Worm (Caenorhabditis elegans) whole organism, mixed stage, embryonic: ENCODE measurements around the gene T25E4.2.

ENCODE experiments used
- M03D4.4 ChIP-seq: sonication (generic microtip); optimal IDR thresholded peaks from 2 replicates; lab custom pipeline; 2017; ENCODE audit warnings: mild to moderate bottlenecking, missing genetic modification characterization, missing compliant biosample characterization
- bed-3 ChIP-seq: fragments of 200-800 bp; sonication (Bioruptor generic); optimal IDR thresholded peaks from 3 replicates; lab custom pipeline; 2018; ENCODE audit warnings: mild to moderate bottlenecking, missing genetic modification characterization, moderate library complexity, missing compliant biosample characterization
- blmp-1 ChIP-seq: fragments of 150-350 bp; optimal IDR thresholded peaks from 2 replicates; lab custom pipeline; 2014; ENCODE audit warnings: missing biosample characterization, missing genetic modification characterization
- ceh-39 ChIP-seq: fragments of 150-350 bp; optimal IDR thresholded peaks from 2 replicates; lab custom pipeline; 2014; ENCODE audit warnings: missing biosample characterization, missing genetic modification characterization
- ceh-43 ChIP-seq: fragments of 200-800 bp; sonication (Bioruptor generic); optimal IDR thresholded peaks from 2 replicates; lab custom pipeline; 2018; ENCODE audit warnings: mild to moderate bottlenecking, missing genetic modification characterization, moderate library complexity, missing compliant biosample characterization
- ceh-83 ChIP-seq: fragments of 200-800 bp; sonication (Bioruptor generic); optimal IDR thresholded peaks from 2 replicates; lab custom pipeline; 2018; ENCODE audit warnings: mild to moderate bottlenecking, missing genetic modification characterization, missing compliant biosample characterization
- ces-1 ChIP-seq: fragments of 150-350 bp; optimal IDR thresholded peaks from 2 replicates; lab custom pipeline; 2014; ENCODE audit warnings: missing biosample characterization, missing genetic modification reagents, missing genetic modification characterization
- cnd-1 ChIP-seq: fragments of 200-800 bp; sonication (Bioruptor generic); optimal IDR thresholded peaks from 2 replicates; lab custom pipeline; 2018; ENCODE audit warnings: mild to moderate bottlenecking, missing genetic modification characterization, missing compliant biosample characterization
- drap-1 ChIP-seq: fragments of 200-800 bp; sonication (Bioruptor generic); optimal IDR thresholded peaks from 3 replicates; lab custom pipeline; 2018; ENCODE audit warnings: mild to moderate bottlenecking, missing genetic modification characterization, missing compliant biosample characterization
- elt-1 ChIP-seq: sonication (generic microtip); optimal IDR thresholded peaks from 2 replicates; lab custom pipeline; 2017; ENCODE audit warnings: missing genetic modification characterization, mild to moderate bottlenecking, missing compliant biosample characterization, antibody characterized with exemption, moderate library complexity, borderline replicate concordance; ENCODE audit not compliant: insufficient read depth
- elt-3 ChIP-seq: fragments of 150-350 bp; optimal IDR thresholded peaks from 2 replicates; lab custom pipeline; 2014; ENCODE audit warnings: missing biosample characterization, missing genetic modification characterization
- flh-1 ChIP-seq: fragments of 200-800 bp; sonication (Bioruptor generic); optimal IDR thresholded peaks from 2 replicates; lab custom pipeline; 2018; ENCODE audit warnings: mild to moderate bottlenecking, missing genetic modification characterization, moderate library complexity, missing compliant biosample characterization
- ham-2 ChIP-seq: fragments of 200-800 bp; sonication (Bioruptor generic); optimal IDR thresholded peaks from 2 replicates; lab custom pipeline; 2018; ENCODE audit warnings: mild to moderate bottlenecking, missing genetic modification characterization, missing compliant biosample characterization
- hlh-1 ChIP-seq: fragments of 150-350 bp; optimal IDR thresholded peaks from 2 replicates; lab custom pipeline; 2014; ENCODE audit warnings: missing biosample characterization, missing genetic modification reagents, missing genetic modification characterization
- lin-13 ChIP-seq: fragments of 150-350 bp; optimal IDR thresholded peaks from 2 replicates; lab custom pipeline; 2014; ENCODE audit warnings: missing biosample characterization, missing genetic modification characterization
- lin-32 ChIP-seq: fragments of 200-800 bp; sonication (Bioruptor generic); optimal IDR thresholded peaks from 2 replicates; lab custom pipeline; 2018; ENCODE audit warnings: mild to moderate bottlenecking, missing genetic modification characterization, missing compliant biosample characterization
- lsy-2 ChIP-seq: fragments of 150-350 bp; optimal IDR thresholded peaks from 2 replicates; lab custom pipeline; 2014; ENCODE audit warnings: missing biosample characterization, missing genetic modification characterization
- mab-5 ChIP-seq: fragments of 150-350 bp; optimal IDR thresholded peaks from 2 replicates; lab custom pipeline; 2014; ENCODE audit warnings: missing biosample characterization, missing genetic modification characterization
- mep-1 ChIP-seq: fragments of 150-350 bp; optimal IDR thresholded peaks from 2 replicates; lab custom pipeline; 2017; ENCODE audit warnings: missing biosample characterization, missing genetic modification reagents, missing genetic modification characterization, inconsistent platforms
- mls-2 ChIP-seq: sonication (generic microtip); optimal IDR thresholded peaks from 2 replicates; lab custom pipeline; 2016; ENCODE audit warnings: mild to moderate bottlenecking, missing genetic modification characterization, moderate library complexity, missing compliant biosample characterization
- nhr-12 ChIP-seq: fragments of 150-350 bp; optimal IDR thresholded peaks from 2 replicates; lab custom pipeline; 2014; ENCODE audit warnings: missing biosample characterization, missing genetic modification characterization
- nhr-2 ChIP-seq: fragments of 150-350 bp; optimal IDR thresholded peaks from 2 replicates; lab custom pipeline; 2014; ENCODE audit warnings: missing biosample characterization, missing genetic modification characterization
- nhr-237 ChIP-seq: fragments of 150-350 bp; optimal IDR thresholded peaks from 2 replicates; lab custom pipeline; 2014; ENCODE audit warnings: missing biosample characterization, missing genetic modification characterization
- nhr-28 ChIP-seq: fragments of 150-350 bp; optimal IDR thresholded peaks from 2 replicates; lab custom pipeline; 2014; ENCODE audit warnings: missing biosample characterization, missing genetic modification characterization
- nhr-76 ChIP-seq: sonication (generic microtip); optimal IDR thresholded peaks from 2 replicates; lab custom pipeline; 2017; ENCODE audit warnings: missing biosample characterization, missing genetic modification characterization
- pha-4 ChIP-seq: fragments of 150-350 bp; optimal IDR thresholded peaks from 2 replicates; lab custom pipeline; 2018; ENCODE audit warnings: missing biosample characterization, missing genetic modification reagents, missing genetic modification characterization
- sem-2 ChIP-seq: fragments of 200-800 bp; sonication (Bioruptor generic); optimal IDR thresholded peaks from 2 replicates; lab custom pipeline; 2018; ENCODE audit warnings: mild to moderate bottlenecking, missing genetic modification characterization, missing compliant biosample characterization
- snpc-4 ChIP-seq: fragments of 150-350 bp; optimal IDR thresholded peaks from 2 replicates; lab custom pipeline; 2014; ENCODE audit warnings: missing biosample characterization, missing genetic modification characterization
- sptf-1 ChIP-seq: sonication (generic microtip); optimal IDR thresholded peaks from 2 replicates; lab custom pipeline; 2017; ENCODE audit warnings: mild to moderate bottlenecking, missing genetic modification characterization, moderate library complexity, missing compliant biosample characterization
- tbx-8 ChIP-seq: fragments of 200-800 bp; sonication (Bioruptor generic); optimal IDR thresholded peaks from 2 replicates; lab custom pipeline; 2018; ENCODE audit warnings: mild to moderate bottlenecking, missing genetic modification characterization, moderate library complexity, missing compliant biosample characterization
- unc-120 ChIP-seq: sonication (generic microtip); optimal IDR thresholded peaks from 2 replicates; lab custom pipeline; 2017; ENCODE audit warnings: missing genetic modification characterization, missing compliant biosample characterization; ENCODE audit not compliant: poor library complexity, severe bottlenecking
- unc-39 ChIP-seq: fragments of 150-350 bp; optimal IDR thresholded peaks from 2 replicates; lab custom pipeline; 2014; ENCODE audit warnings: missing biosample characterization, missing genetic modification characterization
- unc-62 ChIP-seq: fragments of 150-350 bp; optimal IDR thresholded peaks from 2 replicates; lab custom pipeline; 2014; ENCODE audit warnings: missing biosample characterization, missing genetic modification reagents, missing genetic modification characterization
- zip-8 ChIP-seq: fragments of 150-350 bp; optimal IDR thresholded peaks from 2 replicates; lab custom pipeline; 2014; ENCODE audit warnings: missing biosample characterization, missing genetic modification characterization
- ztf-11 ChIP-seq: fragments of 150-350 bp; optimal IDR thresholded peaks from 2 replicates; lab custom pipeline; 2014; ENCODE audit warnings: missing biosample characterization, missing genetic modification characterization

Gene T25E4.2

DNA sequence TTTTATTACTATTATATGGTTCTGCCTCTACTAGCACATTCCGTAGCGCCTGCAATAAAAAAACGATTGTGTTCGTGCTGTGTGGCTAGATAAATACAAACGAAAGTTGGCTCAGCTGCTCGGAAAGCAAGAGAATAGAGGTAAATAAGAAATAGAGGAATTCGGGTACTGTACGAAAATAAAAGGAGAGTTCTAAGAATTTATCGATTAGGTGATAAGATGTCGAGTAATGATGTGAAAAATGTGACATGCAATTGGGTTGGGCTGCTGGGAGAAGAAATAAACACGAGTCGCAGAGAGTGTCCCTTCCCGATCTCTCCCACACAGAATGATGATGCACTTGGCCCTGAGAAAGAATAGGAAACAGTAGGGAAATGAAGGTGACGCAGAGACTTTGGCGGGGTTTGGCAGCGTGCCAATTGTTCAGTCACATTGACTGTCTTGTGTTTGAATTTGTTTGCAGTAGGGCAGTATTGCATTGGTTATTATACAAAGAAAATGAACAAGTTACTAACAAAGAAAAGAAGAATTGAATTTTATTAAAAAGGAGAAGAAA is 11.2 kb upstream of the T25E4.2 start, which contains the start of gene cdc-14:
Gene cdc-14 (minus strand): TSS at position 51 of the 556 bp plus-strand sequence.
- TF ChIP-seq nhr-28 (tag; lab: Kevin White, UChicago) (no peak), hlh-1 (tag; lab: Kevin White, UChicago) (peak; percentile 86), snpc-4 (tag; lab: Kevin White, UChicago) (no peak), zip-8 (tag; lab: Kevin White, UChicago) (no peak), lin-32 (GFP tag; lab: Kevin White, UChicago) (no peak), mep-1 (peak; percentile 87), nhr-2 (tag; lab: Kevin White, UChicago) (peak; percentile 2), nhr-237 (tag; lab: Kevin White, UChicago) (peak; percentile 39), sem-2 (GFP tag; lab: Kevin White, UChicago) (no peak), nhr-76 (tag; lab: Kevin White, UChicago) (no peak), ceh-43 (GFP tag; lab: Kevin White, UChicago) (no peak), elt-3 (no peak), M03D4.4 (tag; lab: Kevin White, UChicago) (no peak), flh-1 (GFP tag; lab: Kevin White, UChicago) (no peak), cnd-1 (tag; lab: Kevin White, UChicago) (peak; percentile 47), blmp-1 (no peak), unc-62 (GFP tag; lab: Kevin White, UChicago) (peak; percentile 80), unc-39 (tag; lab: Kevin White, UChicago) (no peak), lin-13 (peak; percentile 81), nhr-12 (no peak), mls-2 (tag; lab: Kevin White, UChicago) (no peak), tbx-8 (no peak), elt-1 (tag; lab: Kevin White, UChicago) (no peak), ztf-11 (tag; lab: Kevin White, UChicago) (no peak), bed-3 (GFP tag; lab: Kevin White, UChicago) (no peak), drap-1 (GFP tag; lab: Kevin White, UChicago) (no peak), ceh-83 (no peak), pha-4 (tag; lab: Kevin White, UChicago) (no peak), ceh-39 (peak; percentile 75), lsy-2 (peak; percentile 44), sptf-1 (tag; lab: Kevin White, UChicago) (no peak), mab-5 (tag; lab: Kevin White, UChicago) (no peak), unc-120 (tag; lab: Kevin White, UChicago) (peak; percentile 74), ham-2 (GFP tag; lab: Kevin White, UChicago) (no peak), ces-1 (GFP tag; lab: Kevin White, UChicago) (peak; percentile 45)

- TF ChIP-seq tbx-8, result no peak
- no peak for TF ChIP-seq nhr-28 (tag; lab: Kevin White, UChicago)
- no peak for TF ChIP-seq nhr-2 (tag; lab: Kevin White, UChicago)
- no peak for TF ChIP-seq bed-3 (GFP tag; lab: Kevin White, UChicago)
- TF ChIP-seq hlh-1 (tag; lab: Kevin White, UChicago), result no peak
- TF ChIP-seq elt-1 (tag; lab: Kevin White, UChicago), result no peak
- TF ChIP-seq elt-3, result no peak
- TF ChIP-seq zip-8 (tag; lab: Kevin White, UChicago), result no peak
- TF ChIP-seq mab-5 (tag; lab: Kevin White, UChicago), result no peak
- TF ChIP-seq sem-2 (GFP tag; lab: Kevin White, UChicago), result no peak
- TF ChIP-seq sptf-1 (tag; lab: Kevin White, UChicago), result no peak
- no peak for TF ChIP-seq ces-1 (GFP tag; lab: Kevin White, UChicago)
- no peak for TF ChIP-seq blmp-1
- no peak for TF ChIP-seq mls-2 (tag; lab: Kevin White, UChicago)
- no peak for TF ChIP-seq ham-2 (GFP tag; lab: Kevin White, UChicago)
- TF ChIP-seq drap-1 (GFP tag; lab: Kevin White, UChicago), result no peak
- no peak for TF ChIP-seq nhr-237 (tag; lab: Kevin White, UChicago)
- TF ChIP-seq unc-39 (tag; lab: Kevin White, UChicago), result no peak
Measured at ce11 chrII:5592857-5593256, 10.6 kb upstream of the T25E4.2 start.

ce11 chrII:5591558-5591957 is 9.3 kb upstream of the T25E4.2 start:
- TF ChIP-seq drap-1 (GFP tag; lab: Kevin White, UChicago), result no peak
- TF ChIP-seq pha-4 (tag; lab: Kevin White, UChicago), result no peak
- TF ChIP-seq unc-120 (tag; lab: Kevin White, UChicago), result no peak
- TF ChIP-seq sem-2 (GFP tag; lab: Kevin White, UChicago), result no peak
- no peak for TF ChIP-seq ceh-43 (GFP tag; lab: Kevin White, UChicago)
- no peak for TF ChIP-seq mab-5 (tag; lab: Kevin White, UChicago)
- TF ChIP-seq elt-3, result no peak
- no peak for TF ChIP-seq hlh-1 (tag; lab: Kevin White, UChicago)
- TF ChIP-seq nhr-237 (tag; lab: Kevin White, UChicago), result no peak
- no peak for TF ChIP-seq nhr-12
- no peak for TF ChIP-seq lin-32 (GFP tag; lab: Kevin White, UChicago)
- TF ChIP-seq nhr-76 (tag; lab: Kevin White, UChicago), result no peak
- no peak for TF ChIP-seq elt-1 (tag; lab: Kevin White, UChicago)
- TF ChIP-seq tbx-8, result no peak
- TF ChIP-seq M03D4.4 (tag; lab: Kevin White, UChicago), result no peak
- no peak for TF ChIP-seq unc-39 (tag; lab: Kevin White, UChicago)
